Fruit fly (Drosophila melanogaster) whole organism, prepupa: ENCODE measurements around the gene CG5342.
A peak's percentile ranks its signal among the peaks of the same experiment; 100 is the strongest.

Experiments used
- CG10631 ChIP-seq: fragments of 200-800 bp; sonication (Bioruptor generic); optimal IDR thresholded peaks from 2 replicates; lab custom pipeline; 2016; ENCODE audit warnings: missing biosample characterization, missing genetic modification characterization
- CG10669 ChIP-seq: fragments of 200-800 bp; sonication (Bioruptor generic); optimal IDR thresholded peaks from 3 replicates; lab custom pipeline; 2018; ENCODE audit warnings: missing biosample characterization, mild to moderate bottlenecking, missing genetic modification characterization, moderate library complexity
- CG11294 ChIP-seq: fragments of 200-800 bp; sonication (Bioruptor generic); IDR thresholded peaks from 2 replicates; pipeline ENCODE4 v1.3.6; 2022; ENCODE audit warnings: missing biosample characterization, missing genetic modification characterization
- CG11762 ChIP-seq: fragments of 200-800 bp; sonication (Bioruptor generic); optimal IDR thresholded peaks from 3 replicates; lab custom pipeline; 2016; ENCODE audit warnings: missing biosample characterization, missing genetic modification characterization; ENCODE audit not compliant: insufficient read depth
- CG11902 ChIP-seq: fragments of 200-800 bp; sonication (Bioruptor generic); optimal IDR thresholded peaks from 3 replicates; lab custom pipeline; 2016; ENCODE audit warnings: missing biosample characterization, missing genetic modification characterization
- CG15336 ChIP-seq: fragments of 200-800 bp; sonication (Bioruptor generic); IDR thresholded peaks from 2 replicates; pipeline ENCODE4 v1.3.6; 2022; ENCODE audit warnings: missing biosample characterization, missing genetic modification characterization
- CG1621 ChIP-seq: fragments of 200-800 bp; sonication (Bioruptor generic); optimal IDR thresholded peaks from 3 replicates; lab custom pipeline; 2018; ENCODE audit warnings: missing biosample characterization, mild to moderate bottlenecking, missing genetic modification characterization
- CG16779 ChIP-seq: fragments of 200-800 bp; sonication (Bioruptor generic); optimal IDR thresholded peaks from 3 replicates; lab custom pipeline; 2017; ENCODE audit warnings: missing biosample characterization, mild to moderate bottlenecking, missing genetic modification characterization
- CG31627 ChIP-seq: fragments of 200-800 bp; sonication (Bioruptor generic); optimal IDR thresholded peaks from 3 replicates; lab custom pipeline; 2016; ENCODE audit warnings: missing biosample characterization, missing genetic modification characterization
- CG3919 ChIP-seq: fragments of 200-800 bp; sonication (Bioruptor generic); optimal IDR thresholded peaks from 3 replicates; lab custom pipeline; 2016; ENCODE audit warnings: missing biosample characterization, missing genetic modification characterization
- CG4318 ChIP-seq: fragments of 200-800 bp; sonication (Bioruptor generic); optimal IDR thresholded peaks from 3 replicates; lab custom pipeline; 2017; ENCODE audit warnings: missing biosample characterization, mild to moderate bottlenecking, missing genetic modification characterization
- CG6163 ChIP-seq: fragments of 200-800 bp; sonication (Bioruptor generic); IDR thresholded peaks from 3 replicates; pipeline ENCODE4 v1.3.6; 2022; ENCODE audit warnings: missing biosample characterization, missing genetic modification characterization
- CG6276 ChIP-seq: fragments of 200-800 bp; sonication (Bioruptor generic); optimal IDR thresholded peaks from 2 replicates; lab custom pipeline; 2017; ENCODE audit warnings: missing biosample characterization, mild to moderate bottlenecking, missing genetic modification characterization
- CG6808 ChIP-seq: fragments of 200-800 bp; sonication (Bioruptor generic); optimal IDR thresholded peaks from 3 replicates; lab custom pipeline; 2017; ENCODE audit warnings: missing biosample characterization, missing genetic modification characterization, mild to moderate bottlenecking, moderate library complexity, missing genetic modification reagents
- CG6854 ChIP-seq: fragments of 200-800 bp; sonication (Bioruptor generic); optimal IDR thresholded peaks from 2 replicates; lab custom pipeline; 2017; ENCODE audit warnings: missing biosample characterization, mild to moderate bottlenecking, missing genetic modification characterization
- CG8119 ChIP-seq: fragments of 200-800 bp; sonication (Bioruptor generic); IDR thresholded peaks from 3 replicates; pipeline ENCODE4 v1.3.6; 2022; ENCODE audit warnings: missing biosample characterization, missing genetic modification characterization
- CG8319 ChIP-seq: fragments of 200-800 bp; sonication (Bioruptor generic); optimal IDR thresholded peaks from 3 replicates; lab custom pipeline; 2016; ENCODE audit warnings: missing biosample characterization, missing genetic modification characterization
- CG8632 ChIP-seq: fragments of 200-800 bp; sonication (Bioruptor generic); optimal IDR thresholded peaks from 3 replicates; lab custom pipeline; 2016; ENCODE audit warnings: missing biosample characterization, missing genetic modification characterization
- CG9139 ChIP-seq: fragments of 200-800 bp; sonication (Bioruptor generic); optimal IDR thresholded peaks from 3 replicates; lab custom pipeline; 2017; ENCODE audit warnings: missing biosample characterization, mild to moderate bottlenecking, missing genetic modification characterization
- Eip75B ChIP-seq: fragments of 200-800 bp; sonication (Bioruptor generic); optimal IDR thresholded peaks from 3 replicates; lab custom pipeline; 2016; ENCODE audit warnings: missing biosample characterization, missing genetic modification characterization
- Eip93F ChIP-seq: fragments of 200-800 bp; sonication (Bioruptor generic); optimal IDR thresholded peaks from 2 replicates; lab custom pipeline; 2016; ENCODE audit warnings: missing biosample characterization, mild to moderate bottlenecking, missing genetic modification characterization
- Ets96B ChIP-seq: fragments of 200-800 bp; optimal IDR thresholded peaks from 2 replicates; lab custom pipeline; 2019; ENCODE audit warnings: missing biosample characterization, mild to moderate bottlenecking, missing genetic modification characterization, moderate library complexity
- Gug ChIP-seq: fragments of 200-800 bp; sonication (Bioruptor generic); IDR thresholded peaks from 2 replicates; pipeline ENCODE4 v1.3.6; 2022; ENCODE audit warnings: missing biosample characterization, missing genetic modification characterization
- Hr39 ChIP-seq: fragments of 200-800 bp; sonication (Bioruptor generic); optimal IDR thresholded peaks from 2 replicates; lab custom pipeline; 2016; ENCODE audit warnings: missing biosample characterization, missing genetic modification characterization
- Hr4 ChIP-seq: fragments of 200-800 bp; sonication (Bioruptor generic); optimal IDR thresholded peaks from 3 replicates; lab custom pipeline; 2016; ENCODE audit warnings: missing biosample characterization, missing genetic modification characterization
- Lpt ChIP-seq: fragments of 200-800 bp; sonication (Bioruptor generic); optimal IDR thresholded peaks from 3 replicates; lab custom pipeline; 2016; ENCODE audit warnings: missing biosample characterization, missing genetic modification characterization
- Smox ChIP-seq: fragments of 200-800 bp; sonication (Bioruptor generic); optimal IDR thresholded peaks from 3 replicates; lab custom pipeline; 2016; ENCODE audit warnings: missing biosample characterization, missing genetic modification characterization
- Sox102F ChIP-seq: fragments of 200-800 bp; sonication (Bioruptor generic); optimal IDR thresholded peaks from 2 replicates; lab custom pipeline; 2016; ENCODE audit warnings: missing biosample characterization, mild to moderate bottlenecking, missing genetic modification characterization
- Sox14 ChIP-seq: fragments of 200-800 bp; sonication (Bioruptor generic); optimal IDR thresholded peaks from 3 replicates; lab custom pipeline; 2016; ENCODE audit warnings: missing biosample characterization, missing genetic modification characterization
- Sox15 ChIP-seq: fragments of 200-800 bp; sonication (Bioruptor generic); optimal IDR thresholded peaks from 3 replicates; lab custom pipeline; 2016; ENCODE audit warnings: missing biosample characterization, missing genetic modification characterization
- acj6 ChIP-seq: fragments of 200-800 bp; sonication (Bioruptor generic); optimal IDR thresholded peaks from 3 replicates; lab custom pipeline; 2016; ENCODE audit warnings: missing biosample characterization, missing genetic modification characterization
- cyc ChIP-seq: fragments of 200-800 bp; sonication (Bioruptor generic); optimal IDR thresholded peaks from 3 replicates; lab custom pipeline; 2016; ENCODE audit warnings: missing biosample characterization, missing genetic modification characterization
- dac ChIP-seq: fragments of 200-800 bp; sonication (Bioruptor generic); optimal IDR thresholded peaks from 2 replicates; lab custom pipeline; 2017; ENCODE audit warnings: missing biosample characterization, mild to moderate bottlenecking, missing genetic modification characterization
- dsx ChIP-seq: fragments of 200-800 bp; optimal IDR thresholded peaks from 3 replicates; lab custom pipeline; 2019; ENCODE audit warnings: missing biosample characterization, mild to moderate bottlenecking, missing genetic modification characterization, moderate library complexity; ENCODE audit not compliant: poor library complexity, severe bottlenecking
- esn ChIP-seq: fragments of 200-800 bp; sonication (Bioruptor generic); optimal IDR thresholded peaks from 2 replicates; lab custom pipeline; 2016; ENCODE audit warnings: missing biosample characterization, mild to moderate bottlenecking, missing genetic modification characterization, moderate library complexity
- fd59A ChIP-seq: fragments of 200-800 bp; sonication (Bioruptor generic); optimal IDR thresholded peaks from 2 replicates; lab custom pipeline; 2017; ENCODE audit warnings: missing biosample characterization, mild to moderate bottlenecking, missing genetic modification characterization, missing genetic modification reagents
- fd85E ChIP-seq: fragments of 200-800 bp; sonication (Bioruptor generic); optimal IDR thresholded peaks from 3 replicates; lab custom pipeline; 2016; ENCODE audit warnings: missing biosample characterization, missing genetic modification characterization
- fkh ChIP-seq: fragments of 200-800 bp; sonication (Bioruptor generic); optimal IDR thresholded peaks from 3 replicates; lab custom pipeline; 2017; ENCODE audit warnings: missing biosample characterization, mild to moderate bottlenecking, missing genetic modification characterization, moderate library complexity
- net ChIP-seq: fragments of 200-800 bp; sonication (Bioruptor generic); optimal IDR thresholded peaks from 3 replicates; lab custom pipeline; 2016; ENCODE audit warnings: missing biosample characterization, missing genetic modification characterization
- pdm3 ChIP-seq: fragments of 200-800 bp; sonication (Bioruptor generic); optimal IDR thresholded peaks from 3 replicates; lab custom pipeline; 2016; ENCODE audit warnings: missing biosample characterization, missing genetic modification characterization
- salr ChIP-seq, 2 experiments: fragments of 200-800 bp; sonication (Bioruptor generic); optimal IDR thresholded peaks; 3 replicates each; lab custom pipeline; 2016 to 2018; ENCODE audit warnings: missing biosample characterization in 2 of 2, missing genetic modification characterization in 2 of 2, mild to moderate bottlenecking in 1 of 2
- spab ChIP-seq: fragments of 200-800 bp; sonication (Bioruptor generic); optimal IDR thresholded peaks from 2 replicates; lab custom pipeline; 2017; ENCODE audit warnings: missing biosample characterization, mild to moderate bottlenecking, missing genetic modification characterization, missing genetic modification reagents
- svp ChIP-seq: fragments of 200-800 bp; sonication (Bioruptor generic); peaks from one replicate; lab custom pipeline; 2016; ENCODE audit warnings: missing biosample characterization, missing genetic modification characterization
- topi ChIP-seq: fragments of 200-800 bp; sonication (Bioruptor generic); optimal IDR thresholded peaks from 3 replicates; lab custom pipeline; 2016; ENCODE audit warnings: missing biosample characterization, missing genetic modification characterization
- vri ChIP-seq: fragments of 200-800 bp; sonication (Bioruptor generic); optimal IDR thresholded peaks from 3 replicates; lab custom pipeline; 2016; ENCODE audit warnings: missing biosample characterization, mild to moderate bottlenecking, missing genetic modification characterization

CG5342 gene

DNA sequence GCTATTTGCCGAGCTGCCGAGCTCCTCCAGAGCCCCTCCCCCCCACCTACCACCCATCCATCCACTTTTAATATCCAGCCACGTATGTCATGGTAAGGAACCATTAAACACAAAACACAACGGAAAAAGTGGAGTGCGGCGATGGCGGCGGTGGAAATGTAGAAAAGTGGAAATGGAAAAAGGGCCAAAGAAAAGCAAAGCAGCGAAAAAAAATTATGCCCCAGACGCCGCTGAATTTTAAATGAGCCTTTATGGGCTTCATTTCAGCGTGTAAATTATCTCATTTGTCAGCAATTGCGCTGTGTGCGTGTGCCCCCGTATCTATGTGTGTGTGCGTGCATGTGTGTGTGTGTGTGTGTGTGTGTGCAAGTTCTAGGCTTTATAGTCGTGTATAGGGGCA is 27.6 kb upstream of the CG5342 start:
- TF ChIP-seq Sox15 (GFP tag; lab: Kevin White, UChicago): no peak

- TF ChIP-seq CG31627 (GFP tag; lab: Kevin White, UChicago) (no peak), dsx (GFP tag; lab: Kevin White, UChicago) (no peak), fkh (no peak), CG6854 (GFP tag; lab: Kevin White, UChicago) (no peak), CG11294 (GFP tag; lab: Robert Waterston, UW) (no peak), CG4318 (no peak)
- TF ChIP-seq, all 60 proteins: peak for 0
Measured at dm6 chr3R:11553845-11554244, 24.8 kb upstream of the CG5342 start, which contains the start of gene CG14708. TSS of gene CG14708 (plus strand) at chr3R:11554145.

- TF ChIP-seq CG3919 (GFP tag; lab: Kevin White, UChicago): no peak
- TF ChIP-seq CG8319 (GFP tag; lab: Kevin White, UChicago): no peak
- no peak for TF ChIP-seq Lpt
- TF ChIP-seq acj6: no peak
- TF ChIP-seq CG6163 (GFP tag; lab: Robert Waterston, UW): no peak
- no peak for TF ChIP-seq Sox102F (GFP tag; lab: Kevin White, UChicago)
- TF ChIP-seq esn: no peak
- TF ChIP-seq net (GFP tag; lab: Kevin White, UChicago): no peak
- TF ChIP-seq fd59A (GFP tag; lab: Kevin White, UChicago): no peak
Measured at dm6 chr3R:11554982-11555381, 23.6 kb upstream of the CG5342 start.

- TF ChIP-seq cyc (GFP tag; lab: Kevin White, UChicago): peak; percentile 84
- peak; percentile 59 for TF ChIP-seq CG15336
- TF ChIP-seq Gug (GFP tag; lab: Robert Waterston, UW): peak; percentile 72
- TF ChIP-seq CG11762 (GFP tag; lab: Kevin White, UChicago): peak; percentile 54
- peak; percentile 68 for TF ChIP-seq Smox (GFP tag; lab: Kevin White, UChicago)
- peak; percentile 86 for TF ChIP-seq svp (GFP tag; lab: Kevin White, UChicago)
- peak; percentile 74 for TF ChIP-seq Eip75B (GFP tag; lab: Kevin White, UChicago)
- no peak for TF ChIP-seq fd85E (GFP tag; lab: Kevin White, UChicago)
- peak; percentile 45 for TF ChIP-seq CG1621 (tag; lab: Kevin White, UChicago)
- peak; percentile 44 for TF ChIP-seq dsx (GFP tag; lab: Kevin White, UChicago)
- TF ChIP-seq CG16779 (tag; lab: Kevin White, UChicago): no peak
- TF ChIP-seq pdm3: peak; percentile 86
- peak; percentile 82 for TF ChIP-seq Sox14 (GFP tag; lab: Kevin White, UChicago)
- peak; percentile 84 for TF ChIP-seq CG6163 (GFP tag; lab: Robert Waterston, UW)
- peak; percentile 62 for TF ChIP-seq CG10669 (GFP tag; lab: Kevin White, UChicago)
- no peak for TF ChIP-seq Eip93F (GFP tag; lab: Kevin White, UChicago)
- TF ChIP-seq spab (GFP tag; lab: Kevin White, UChicago): peak; percentile 10
- peak; percentile 69 for TF ChIP-seq Ets96B (tag; lab: Kevin White, UChicago)
- TF ChIP-seq CG6276 (GFP tag; lab: Kevin White, UChicago): peak; percentile 8
- TF ChIP-seq CG8632 (GFP tag; lab: Kevin White, UChicago): peak; percentile 51
- TF ChIP-seq CG31627 (GFP tag; lab: Kevin White, UChicago): peak; percentile 88
- TF ChIP-seq net (GFP tag; lab: Kevin White, UChicago): peak; percentile 61
- peak; percentile 39 to 47 for TF ChIP-seq salr (GFP tag; optimal IDR thresholded peaks at IDR 0.05; lab: Kevin White, UChicago)
- TF ChIP-seq CG9139 (GFP tag; lab: Kevin White, UChicago): no peak
- TF ChIP-seq Lpt: peak; percentile 59
- TF ChIP-seq Sox102F (GFP tag; lab: Kevin White, UChicago): peak; percentile 59
- TF ChIP-seq topi (GFP tag; lab: Kevin White, UChicago): peak; percentile 76
- peak; percentile 86 for TF ChIP-seq Hr39 (GFP tag; lab: Kevin White, UChicago)
- peak; percentile 78 for TF ChIP-seq CG10631
- peak; percentile 31 for TF ChIP-seq vri
- TF ChIP-seq CG11902 (GFP tag; lab: Kevin White, UChicago): peak; percentile 68
- TF ChIP-seq CG8119 (GFP tag; lab: Robert Waterston, UW): peak; percentile 80
- peak; percentile 28 for TF ChIP-seq fd59A (GFP tag; lab: Kevin White, UChicago)
- peak; percentile 52 for TF ChIP-seq dac (GFP tag; lab: Kevin White, UChicago)
- peak; percentile 86 for TF ChIP-seq Hr4
- TF ChIP-seq CG6808 (GFP tag; lab: Kevin White, UChicago): peak; percentile 58
- TF ChIP-seq CG3919 (GFP tag; lab: Kevin White, UChicago): peak; percentile 77
Measured at dm6 chr3R:11557492-11557965, 21.1 kb upstream of the CG5342 start, which contains the start of gene CG10898. TSS of gene CG10898 (plus strand) at chr3R:11557776.
